Worm (Caenorhabditis elegans) whole organism, L2 larva: Measurements from ENCODE around the gene C55A1.1.

Experiments
- R02D3.7 ChIP-seq: fragments of 150-350 bp; optimal IDR thresholded peaks from 2 replicates; lab custom pipeline; 2014; ENCODE audit warnings: missing biosample characterization, missing genetic modification characterization
- Y55F3AM.14 ChIP-seq: fragments of 200-800 bp; sonication (Bioruptor generic); optimal IDR thresholded peaks from 2 replicates; lab custom pipeline; 2018; ENCODE audit warnings: mild to moderate bottlenecking, missing genetic modification characterization, missing compliant biosample characterization
- ZK546.5 ChIP-seq: sonication (generic microtip); optimal IDR thresholded peaks from 2 replicates; lab custom pipeline; 2017; ENCODE audit warnings: missing biosample characterization, missing genetic modification characterization
- alr-1 ChIP-seq: fragments of 150-350 bp; optimal IDR thresholded peaks from 2 replicates; lab custom pipeline; 2014; ENCODE audit warnings: missing biosample characterization, missing genetic modification characterization
- aly-2 ChIP-seq: fragments of 150-350 bp; optimal IDR thresholded peaks from 2 replicates; lab custom pipeline; 2014; ENCODE audit warnings: missing biosample characterization, missing genetic modification characterization
- ama-1 ChIP-seq: fragments of 150-350 bp; optimal IDR thresholded peaks from 2 replicates; lab custom pipeline; 2018; ENCODE audit warnings: inconsistent platforms
- blmp-1 ChIP-seq: sonication (generic microtip); optimal IDR thresholded peaks from 2 replicates; lab custom pipeline; 2017; ENCODE audit warnings: missing genetic modification characterization, mild to moderate bottlenecking, missing compliant biosample characterization, antibody characterized with exemption, moderate library complexity; ENCODE audit not compliant: insufficient read depth
- ceh-16 ChIP-seq: fragments of 150-350 bp; optimal IDR thresholded peaks from 2 replicates; lab custom pipeline; 2014; ENCODE audit warnings: missing biosample characterization, missing genetic modification characterization
- ceh-82 ChIP-seq: fragments of 150-350 bp; optimal IDR thresholded peaks from 2 replicates; lab custom pipeline; 2014; ENCODE audit warnings: missing biosample characterization, missing genetic modification characterization
- dmd-4 ChIP-seq: sonication (generic microtip); optimal IDR thresholded peaks from 2 replicates; lab custom pipeline; 2017; ENCODE audit warnings: missing biosample characterization, missing genetic modification characterization
- egl-27 ChIP-seq: sonication (generic microtip); optimal IDR thresholded peaks from 3 replicates; lab custom pipeline; 2017; ENCODE audit warnings: missing biosample characterization, missing genetic modification reagents, missing genetic modification characterization
- elt-1 ChIP-seq: fragments of 150-350 bp; optimal IDR thresholded peaks from 2 replicates; lab custom pipeline; 2014; ENCODE audit warnings: missing biosample characterization, missing genetic modification characterization
- elt-3 ChIP-seq: sonication (generic microtip); optimal IDR thresholded peaks from 2 replicates; lab custom pipeline; 2017; ENCODE audit warnings: missing biosample characterization, missing genetic modification characterization
- fos-1 ChIP-seq: fragments of 150-350 bp; optimal IDR thresholded peaks from 2 replicates; lab custom pipeline; 2014; ENCODE audit warnings: missing biosample characterization, missing genetic modification characterization
- gmeb-1 ChIP-seq: fragments of 150-350 bp; optimal IDR thresholded peaks from 2 replicates; lab custom pipeline; 2014; ENCODE audit warnings: missing biosample characterization, missing genetic modification characterization
- lin-11 ChIP-seq: fragments of 150-350 bp; sonication (generic microtip); optimal IDR thresholded peaks from 2 replicates; lab custom pipeline; 2014; ENCODE audit warnings: missing biosample characterization, missing genetic modification characterization, inconsistent platforms, mixed read lengths
- lin-13 ChIP-seq: fragments of 150-350 bp; optimal IDR thresholded peaks from 2 replicates; lab custom pipeline; 2014; ENCODE audit warnings: missing biosample characterization, missing genetic modification reagents, missing genetic modification characterization
- lin-39 ChIP-seq: fragments of 150-350 bp; optimal IDR thresholded peaks from 2 replicates; lab custom pipeline; 2014; ENCODE audit warnings: missing biosample characterization, missing genetic modification reagents, missing genetic modification characterization
- lsy-2 ChIP-seq, 2 experiments: fragments of 150-350 bp in 1 of 2; sonication (generic microtip) in 1 of 2; optimal IDR thresholded peaks; 2 replicates each; lab custom pipeline; 2014 to 2017; ENCODE audit warnings: missing biosample characterization in 2 of 2, missing genetic modification characterization in 2 of 2
- mab-5 ChIP-seq: fragments of 150-350 bp; optimal IDR thresholded peaks from 2 replicates; lab custom pipeline; 2014; ENCODE audit warnings: missing biosample characterization, missing genetic modification characterization
- mdl-1 ChIP-seq, 2 experiments: fragments of 150-350 bp in 1 of 2; sonication (generic microtip) in 1 of 2; optimal IDR thresholded peaks; 2 replicates each; lab custom pipeline; 2017; ENCODE audit warnings: missing biosample characterization in 2 of 2, missing genetic modification characterization in 2 of 2
- nhr-10 ChIP-seq: sonication (generic microtip); optimal IDR thresholded peaks from 2 replicates; lab custom pipeline; 2017; ENCODE audit warnings: missing biosample characterization, missing genetic modification characterization
- nhr-11 ChIP-seq: fragments of 150-350 bp; optimal IDR thresholded peaks from 2 replicates; lab custom pipeline; 2014; ENCODE audit warnings: missing biosample characterization, missing genetic modification characterization
- nhr-12 ChIP-seq: fragments of 150-350 bp; optimal IDR thresholded peaks from 2 replicates; lab custom pipeline; 2014; ENCODE audit warnings: missing biosample characterization, missing genetic modification characterization
- nhr-129 ChIP-seq: fragments of 150-350 bp; optimal IDR thresholded peaks from 2 replicates; lab custom pipeline; 2014; ENCODE audit warnings: missing biosample characterization, missing genetic modification characterization
- nhr-21 ChIP-seq: fragments of 150-350 bp; optimal IDR thresholded peaks from 2 replicates; lab custom pipeline; 2014; ENCODE audit warnings: missing biosample characterization, missing genetic modification characterization
- nhr-23 ChIP-seq: fragments of 150-350 bp; optimal IDR thresholded peaks from 2 replicates; lab custom pipeline; 2014; ENCODE audit warnings: missing biosample characterization, missing genetic modification reagents, missing genetic modification characterization
- nhr-237 ChIP-seq: fragments of 150-350 bp; optimal IDR thresholded peaks from 2 replicates; lab custom pipeline; 2014; ENCODE audit warnings: missing biosample characterization, missing genetic modification characterization
- nhr-25 ChIP-seq: fragments of 150-350 bp; sonication (generic microtip); optimal IDR thresholded peaks from 3 replicates; lab custom pipeline; 2014; ENCODE audit warnings: missing biosample characterization, missing genetic modification characterization
- nhr-6 ChIP-seq: fragments of 150-350 bp; optimal IDR thresholded peaks from 2 replicates; lab custom pipeline; 2014; ENCODE audit warnings: missing biosample characterization, missing genetic modification characterization
- peb-1 ChIP-seq: fragments of 150-350 bp; optimal IDR thresholded peaks from 2 replicates; lab custom pipeline; 2014; ENCODE audit warnings: missing biosample characterization, missing genetic modification characterization
- sem-4 ChIP-seq: fragments of 150-350 bp; optimal IDR thresholded peaks from 2 replicates; lab custom pipeline; 2014; ENCODE audit warnings: missing biosample characterization, missing genetic modification reagents, missing genetic modification characterization
- skn-1 ChIP-seq: sonication (generic microtip); optimal IDR thresholded peaks from 2 replicates; lab custom pipeline; 2017; ENCODE audit warnings: missing biosample characterization, missing genetic modification characterization
- sma-3 ChIP-seq: sonication (generic microtip); optimal IDR thresholded peaks from 2 replicates; lab custom pipeline; 2016; ENCODE audit warnings: missing genetic modification reagents, missing genetic modification characterization, missing compliant biosample characterization
- snpc-4 ChIP-seq: fragments of 150-350 bp; optimal IDR thresholded peaks from 2 replicates; lab custom pipeline; 2014; ENCODE audit warnings: missing biosample characterization, missing genetic modification characterization
- unc-39 ChIP-seq: fragments of 150-350 bp; optimal IDR thresholded peaks from 2 replicates; lab custom pipeline; 2014; ENCODE audit warnings: missing biosample characterization, missing genetic modification characterization
- unc-55 ChIP-seq: fragments of 150-350 bp; sonication (generic microtip); optimal IDR thresholded peaks from 3 replicates; lab custom pipeline; 2014; ENCODE audit warnings: missing biosample characterization, missing genetic modification reagents, missing genetic modification characterization
- unc-62 ChIP-seq: fragments of 150-350 bp; optimal IDR thresholded peaks from 2 replicates; lab custom pipeline; 2014; ENCODE audit warnings: missing biosample characterization, missing genetic modification reagents, missing genetic modification characterization
- zag-1 ChIP-seq: fragments of 150-350 bp; optimal IDR thresholded peaks from 2 replicates; lab custom pipeline; 2014; ENCODE audit warnings: missing biosample characterization, missing genetic modification characterization
- ztf-1 ChIP-seq: fragments of 200-800 bp; sonication (Bioruptor generic); conservative IDR thresholded peaks from 2 replicates; pipeline ENCODE4 v1.3.6; 2022; ENCODE audit warnings: missing genetic modification characterization, missing compliant biosample characterization
- ztf-11 ChIP-seq: sonication (generic microtip); optimal IDR thresholded peaks from 2 replicates; lab custom pipeline; 2017; ENCODE audit warnings: missing biosample characterization, missing genetic modification characterization
- ztf-4 ChIP-seq: fragments of 150-350 bp; optimal IDR thresholded peaks from 2 replicates; lab custom pipeline; 2014; ENCODE audit warnings: missing biosample characterization, missing genetic modification characterization

The C55A1.1 gene

ce11 chrV:15621518-15621917, at the start of gene C55A1.1:
Gene C55A1.1 (plus strand): TSS chrV:15621818.
- no peak for TF ChIP-seq nhr-23 (tag; lab: Kevin White, UChicago)
- no peak for TF ChIP-seq ztf-1 (GFP tag; lab: Robert Waterston, UW)
- TF ChIP-seq sma-3 (GFP tag; lab: Kevin White, UChicago): no peak
- no peak for TF ChIP-seq ceh-82 (tag; lab: Kevin White, UChicago)
- no peak for TF ChIP-seq elt-3 (tag; lab: Kevin White, UChicago)
- TF ChIP-seq ztf-11 (tag; lab: Kevin White, UChicago): no peak
- TF ChIP-seq ZK546.5 (tag; lab: Kevin White, UChicago): no peak
- no peak for TF ChIP-seq lsy-2 (tag; optimal IDR thresholded peaks at IDR 0.05; lab: Kevin White, UChicago)
- TF ChIP-seq ama-1: no peak
- TF ChIP-seq egl-27 (tag; lab: Kevin White, UChicago): no peak
- TF ChIP-seq mab-5 (tag; lab: Kevin White, UChicago): no peak
- TF ChIP-seq skn-1: no peak
- no peak for TF ChIP-seq lin-11 (tag; lab: Kevin White, UChicago)
- no peak for TF ChIP-seq snpc-4 (tag; lab: Kevin White, UChicago)
- no peak for TF ChIP-seq blmp-1

- no peak for TF ChIP-seq mab-5 (tag; lab: Kevin White, UChicago)
- no peak for TF ChIP-seq nhr-129
- no peak for TF ChIP-seq gmeb-1 (tag; lab: Kevin White, UChicago)
- TF ChIP-seq nhr-237 (tag; lab: Kevin White, UChicago): no peak
- TF ChIP-seq zag-1 (tag; lab: Kevin White, UChicago): no peak
- TF ChIP-seq lin-39 (tag; lab: Kevin White, UChicago): no peak
- no peak for TF ChIP-seq ztf-4 (tag; lab: Kevin White, UChicago)
- no peak for TF ChIP-seq nhr-6
- no peak for TF ChIP-seq nhr-23 (tag; lab: Kevin White, UChicago)
- TF ChIP-seq ceh-82 (tag; lab: Kevin White, UChicago): no peak
- no peak for TF ChIP-seq ceh-16 (tag; lab: Kevin White, UChicago)
- TF ChIP-seq sem-4 (tag; lab: Kevin White, UChicago): no peak
- TF ChIP-seq R02D3.7 (tag; lab: Kevin White, UChicago): no peak
- TF ChIP-seq mdl-1 (tag; optimal IDR thresholded peaks at IDR 0.05; lab: Kevin White, UChicago): no peak
- no peak for TF ChIP-seq unc-55 (GFP tag; lab: Kevin White, UChicago)
- TF ChIP-seq egl-27 (tag; lab: Kevin White, UChicago): no peak
- TF ChIP-seq skn-1: no peak
- no peak for TF ChIP-seq nhr-21 (tag; lab: Kevin White, UChicago)
- TF ChIP-seq unc-62 (GFP tag; lab: Kevin White, UChicago): no peak
- TF ChIP-seq snpc-4 (tag; lab: Kevin White, UChicago): no peak
Measured at ce11 chrV:15572613-15573012, 49.0 kb upstream of the C55A1.1 start, which contains the start of gene fbxa-94. Gene fbxa-94 (plus strand): TSS chrV:15572913.

- TF ChIP-seq snpc-4 (tag; lab: Kevin White, UChicago): no peak
- TF ChIP-seq fos-1: no peak
- no peak for TF ChIP-seq aly-2 (tag; lab: Kevin White, UChicago)
- no peak for TF ChIP-seq ama-1
- TF ChIP-seq nhr-237 (tag; lab: Kevin White, UChicago): no peak
- no peak for TF ChIP-seq R02D3.7 (tag; lab: Kevin White, UChicago)
- TF ChIP-seq ztf-1 (GFP tag; lab: Robert Waterston, UW): no peak
- TF ChIP-seq mdl-1 (tag; optimal IDR thresholded peaks at IDR 0.05; lab: Kevin White, UChicago): no peak
- TF ChIP-seq sem-4 (tag; lab: Kevin White, UChicago): no peak
- no peak for TF ChIP-seq dmd-4
Measured at ce11 chrV:15575305-15575704, 46.3 kb upstream of the C55A1.1 start, which contains the start of gene mdt-28. Gene mdt-28 (minus strand): TSS chrV:15575405.

- TF ChIP-seq nhr-25 (tag; lab: Kevin White, UChicago) (peak; percentile 34), ztf-4 (tag; lab: Kevin White, UChicago) (no peak), R02D3.7 (tag; lab: Kevin White, UChicago) (no peak), ceh-16 (tag; lab: Kevin White, UChicago) (no peak), snpc-4 (tag; lab: Kevin White, UChicago) (no peak), ZK546.5 (tag; lab: Kevin White, UChicago) (no peak)
Measured at ce11 chrV:15577395-15577896, 44.2 kb upstream of the C55A1.1 start, which contains the start of gene atx-3. Gene atx-3 (minus strand): TSS chrV:15577445.

ce11 chrV:15578386-15578785, 43.2 kb upstream of the C55A1.1 start, which contains the start of gene F28F8.9:
Gene F28F8.9 (minus strand): TSS chrV:15578673.
- TF ChIP-seq ceh-16 (tag; lab: Kevin White, UChicago) (no peak), ceh-82 (tag; lab: Kevin White, UChicago) (no peak), nhr-12 (no peak), nhr-6 (no peak), alr-1 (no peak), unc-55 (GFP tag; lab: Kevin White, UChicago) (peak; percentile 62), skn-1 (no peak), ztf-4 (tag; lab: Kevin White, UChicago) (no peak), unc-39 (tag; lab: Kevin White, UChicago) (no peak), fos-1 (no peak), gmeb-1 (tag; lab: Kevin White, UChicago) (peak; percentile 90), peb-1 (tag; lab: Kevin White, UChicago) (no peak), unc-62 (GFP tag; lab: Kevin White, UChicago) (no peak), mdl-1 (tag; optimal IDR thresholded peaks at IDR 0.05; lab: Kevin White, UChicago) (no peak), R02D3.7 (tag; lab: Kevin White, UChicago) (peak; percentile 87), lin-13 (GFP tag; lab: Kevin White, UChicago) (peak; percentile 35), ztf-1 (GFP tag; lab: Robert Waterston, UW) (no peak), Y55F3AM.14 (GFP tag; lab: Kevin White, UChicago) (no peak), nhr-10 (tag; lab: Kevin White, UChicago) (no peak), nhr-11 (no peak), elt-1 (tag; lab: Kevin White, UChicago) (no peak), aly-2 (tag; lab: Kevin White, UChicago) (no peak), lsy-2 (tag; optimal IDR thresholded peaks at IDR 0.05; lab: Kevin White, UChicago) (peak in 1 of 2 experiments; percentile 74)
